Worm (Caenorhabditis elegans) whole organism, mixed stage, embryonic: Measurements from ENCODE around the gene C45G9.10.
A peak's percentile ranks its signal among the peaks of the same experiment; 100 is the strongest.
"Not testable (repeated sequence)": the region's sequence is repeated elsewhere in the genome, so short reads cannot be mapped to it uniquely, and the experiment has no call there.

ENCODE experiments used
- M03D4.4 ChIP-seq: sonication (generic microtip); optimal IDR thresholded peaks from 2 replicates; lab custom pipeline; 2017; ENCODE audit warnings: mild to moderate bottlenecking, missing genetic modification characterization, missing compliant biosample characterization
- bed-3 ChIP-seq: fragments of 200-800 bp; sonication (Bioruptor generic); optimal IDR thresholded peaks from 3 replicates; lab custom pipeline; 2018; ENCODE audit warnings: mild to moderate bottlenecking, missing genetic modification characterization, moderate library complexity, missing compliant biosample characterization
- ceh-39 ChIP-seq: fragments of 150-350 bp; optimal IDR thresholded peaks from 2 replicates; lab custom pipeline; 2014; ENCODE audit warnings: missing biosample characterization, missing genetic modification characterization
- ceh-83 ChIP-seq: fragments of 200-800 bp; sonication (Bioruptor generic); optimal IDR thresholded peaks from 2 replicates; lab custom pipeline; 2018; ENCODE audit warnings: mild to moderate bottlenecking, missing genetic modification characterization, missing compliant biosample characterization
- ces-1 ChIP-seq: fragments of 150-350 bp; optimal IDR thresholded peaks from 2 replicates; lab custom pipeline; 2014; ENCODE audit warnings: missing biosample characterization, missing genetic modification reagents, missing genetic modification characterization
- drap-1 ChIP-seq: fragments of 200-800 bp; sonication (Bioruptor generic); optimal IDR thresholded peaks from 3 replicates; lab custom pipeline; 2018; ENCODE audit warnings: mild to moderate bottlenecking, missing genetic modification characterization, missing compliant biosample characterization
- elt-1 ChIP-seq: sonication (generic microtip); optimal IDR thresholded peaks from 2 replicates; lab custom pipeline; 2017; ENCODE audit warnings: missing genetic modification characterization, mild to moderate bottlenecking, missing compliant biosample characterization, antibody characterized with exemption, moderate library complexity, borderline replicate concordance; ENCODE audit not compliant: insufficient read depth
- elt-3 ChIP-seq: fragments of 150-350 bp; optimal IDR thresholded peaks from 2 replicates; lab custom pipeline; 2014; ENCODE audit warnings: missing biosample characterization, missing genetic modification characterization
- flh-1 ChIP-seq: fragments of 200-800 bp; sonication (Bioruptor generic); optimal IDR thresholded peaks from 2 replicates; lab custom pipeline; 2018; ENCODE audit warnings: mild to moderate bottlenecking, missing genetic modification characterization, moderate library complexity, missing compliant biosample characterization
- ham-2 ChIP-seq: fragments of 200-800 bp; sonication (Bioruptor generic); optimal IDR thresholded peaks from 2 replicates; lab custom pipeline; 2018; ENCODE audit warnings: mild to moderate bottlenecking, missing genetic modification characterization, missing compliant biosample characterization
- hlh-1 ChIP-seq: fragments of 150-350 bp; optimal IDR thresholded peaks from 2 replicates; lab custom pipeline; 2014; ENCODE audit warnings: missing biosample characterization, missing genetic modification reagents, missing genetic modification characterization
- lin-13 ChIP-seq: fragments of 150-350 bp; optimal IDR thresholded peaks from 2 replicates; lab custom pipeline; 2014; ENCODE audit warnings: missing biosample characterization, missing genetic modification characterization
- lin-32 ChIP-seq: fragments of 200-800 bp; sonication (Bioruptor generic); optimal IDR thresholded peaks from 2 replicates; lab custom pipeline; 2018; ENCODE audit warnings: mild to moderate bottlenecking, missing genetic modification characterization, missing compliant biosample characterization
- lsy-2 ChIP-seq: fragments of 150-350 bp; optimal IDR thresholded peaks from 2 replicates; lab custom pipeline; 2014; ENCODE audit warnings: missing biosample characterization, missing genetic modification characterization
- mep-1 ChIP-seq: fragments of 150-350 bp; optimal IDR thresholded peaks from 2 replicates; lab custom pipeline; 2017; ENCODE audit warnings: missing biosample characterization, missing genetic modification reagents, missing genetic modification characterization, inconsistent platforms
- nhr-12 ChIP-seq: fragments of 150-350 bp; optimal IDR thresholded peaks from 2 replicates; lab custom pipeline; 2014; ENCODE audit warnings: missing biosample characterization, missing genetic modification characterization
- nhr-237 ChIP-seq: fragments of 150-350 bp; optimal IDR thresholded peaks from 2 replicates; lab custom pipeline; 2014; ENCODE audit warnings: missing biosample characterization, missing genetic modification characterization
- nhr-76 ChIP-seq: sonication (generic microtip); optimal IDR thresholded peaks from 2 replicates; lab custom pipeline; 2017; ENCODE audit warnings: missing biosample characterization, missing genetic modification characterization
- pha-4 ChIP-seq: fragments of 150-350 bp; optimal IDR thresholded peaks from 2 replicates; lab custom pipeline; 2018; ENCODE audit warnings: missing biosample characterization, missing genetic modification reagents, missing genetic modification characterization
- sptf-1 ChIP-seq: sonication (generic microtip); optimal IDR thresholded peaks from 2 replicates; lab custom pipeline; 2017; ENCODE audit warnings: mild to moderate bottlenecking, missing genetic modification characterization, moderate library complexity, missing compliant biosample characterization
- tbx-8 ChIP-seq: fragments of 200-800 bp; sonication (Bioruptor generic); optimal IDR thresholded peaks from 2 replicates; lab custom pipeline; 2018; ENCODE audit warnings: mild to moderate bottlenecking, missing genetic modification characterization, moderate library complexity, missing compliant biosample characterization
- unc-120 ChIP-seq: sonication (generic microtip); optimal IDR thresholded peaks from 2 replicates; lab custom pipeline; 2017; ENCODE audit warnings: missing genetic modification characterization, missing compliant biosample characterization; ENCODE audit not compliant: poor library complexity, severe bottlenecking
- unc-39 ChIP-seq: fragments of 150-350 bp; optimal IDR thresholded peaks from 2 replicates; lab custom pipeline; 2014; ENCODE audit warnings: missing biosample characterization, missing genetic modification characterization
- unc-62 ChIP-seq: fragments of 150-350 bp; optimal IDR thresholded peaks from 2 replicates; lab custom pipeline; 2014; ENCODE audit warnings: missing biosample characterization, missing genetic modification reagents, missing genetic modification characterization
- zip-8 ChIP-seq: fragments of 150-350 bp; optimal IDR thresholded peaks from 2 replicates; lab custom pipeline; 2014; ENCODE audit warnings: missing biosample characterization, missing genetic modification characterization
- ztf-11 ChIP-seq: fragments of 150-350 bp; optimal IDR thresholded peaks from 2 replicates; lab custom pipeline; 2014; ENCODE audit warnings: missing biosample characterization, missing genetic modification characterization

C45G9.10 gene

DNA sequence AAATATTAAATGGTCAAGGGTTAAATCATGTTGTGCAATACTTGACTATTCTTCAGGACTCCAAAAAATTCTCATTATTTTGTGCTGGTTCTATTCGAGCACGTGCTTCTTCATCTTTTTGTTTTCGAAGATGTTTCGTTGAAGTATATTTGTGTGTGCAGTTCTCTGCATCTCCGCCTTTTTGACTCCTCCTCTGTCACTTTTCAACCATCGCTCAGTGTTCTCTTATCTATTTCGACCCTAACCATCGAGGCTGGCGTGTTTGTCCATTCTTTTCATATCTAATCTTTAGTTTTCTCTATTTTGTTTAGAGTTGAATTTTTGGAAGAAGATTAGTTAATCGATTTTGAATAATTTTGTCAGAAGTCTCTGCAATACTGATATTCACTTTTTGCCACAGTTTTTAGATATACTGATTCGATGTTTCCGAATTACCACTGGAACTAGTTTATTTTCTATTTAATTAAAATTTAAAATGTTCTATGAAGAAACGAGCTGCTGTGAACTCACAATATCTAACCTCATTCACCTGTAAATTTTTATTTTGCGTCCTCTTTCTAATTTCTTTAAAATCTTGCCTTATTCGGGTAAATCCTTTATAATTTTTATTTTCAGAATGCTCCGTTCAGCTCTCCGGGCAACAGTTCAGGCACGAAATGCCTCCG is 15.6 kb upstream of the C45G9.10 start, which contains the start of gene alh-1:
alh-1 (plus strand) TSS at position 615 of the 665 bp plus-strand sequence.
- TF ChIP-seq flh-1 (GFP tag; lab: Kevin White, UChicago) (no peak), unc-62 (no peak), unc-39 (tag; lab: Kevin White, UChicago) (no peak)

DNA sequence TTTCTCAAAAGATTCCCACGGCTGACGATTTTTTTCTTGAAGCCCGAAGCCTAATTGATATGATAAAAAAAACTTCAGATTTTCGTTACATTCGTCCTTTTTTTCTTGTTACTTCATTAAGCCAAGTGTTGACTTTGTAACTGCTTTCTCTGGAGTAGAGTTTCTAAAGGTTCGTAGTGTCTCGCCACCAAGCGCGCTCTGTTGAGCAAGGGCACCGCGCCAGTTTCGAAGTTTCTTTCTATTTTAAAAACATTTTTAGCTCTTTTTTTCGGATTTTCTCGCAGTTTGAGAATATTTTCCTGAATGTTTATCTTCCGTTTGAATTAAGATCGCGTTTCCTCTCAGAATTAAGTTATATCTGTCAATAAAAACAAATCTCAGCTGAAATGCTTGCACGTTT is 14.9 kb upstream of the C45G9.10 start:
- TF ChIP-seq ham-2 (GFP tag; lab: Kevin White, UChicago), result no peak
- TF ChIP-seq nhr-237 (tag; lab: Kevin White, UChicago), result no peak
- TF ChIP-seq tbx-8 (GFP tag; lab: Kevin White, UChicago), result no peak
- no peak for TF ChIP-seq hlh-1
- TF ChIP-seq unc-120 (tag; lab: Kevin White, UChicago), result no peak

DNA sequence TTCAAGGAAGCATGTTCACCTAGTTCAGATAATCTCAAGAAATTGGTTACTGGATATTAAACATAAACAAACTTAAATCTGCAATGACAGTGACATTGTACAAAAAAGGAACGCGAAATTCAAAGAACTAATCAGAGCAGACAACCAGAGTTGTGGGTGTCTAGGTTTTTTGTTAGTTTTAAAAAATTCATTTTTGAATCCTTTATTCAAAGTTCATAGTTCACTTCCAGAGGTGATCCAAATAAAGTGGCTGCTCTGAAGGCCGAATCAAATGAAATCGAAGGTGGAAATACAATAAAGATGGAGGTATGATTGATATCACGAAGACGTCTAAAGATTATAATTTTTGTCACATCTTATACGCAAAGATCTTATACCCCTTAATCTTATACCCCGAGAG is 12.7 kb upstream of the C45G9.10 start, which contains the start of gene ttbk-6:
ttbk-6 (plus strand) TSS at position 301 of the 400 bp plus-strand sequence.
- TF ChIP-seq ztf-11 (no peak), M03D4.4 (tag; lab: Kevin White, UChicago) (no peak), elt-3 (tag; lab: Kevin White, UChicago) (no peak), elt-1 (tag; lab: Kevin White, UChicago) (no peak), ham-2 (GFP tag; lab: Kevin White, UChicago) (no peak), lin-13 (tag; lab: Kevin White, UChicago) (no peak), unc-62 (no peak), ceh-39 (tag; lab: Kevin White, UChicago) (no peak), bed-3 (GFP tag; lab: Kevin White, UChicago) (no peak), flh-1 (GFP tag; lab: Kevin White, UChicago) (no peak), nhr-12 (tag; lab: Kevin White, UChicago) (no peak), lin-32 (GFP tag; lab: Kevin White, UChicago) (no peak), lsy-2 (tag; lab: Kevin White, UChicago) (no peak), sptf-1 (tag; lab: Kevin White, UChicago) (no peak), nhr-76 (tag; lab: Kevin White, UChicago) (no peak), hlh-1 (no peak)

DNA sequence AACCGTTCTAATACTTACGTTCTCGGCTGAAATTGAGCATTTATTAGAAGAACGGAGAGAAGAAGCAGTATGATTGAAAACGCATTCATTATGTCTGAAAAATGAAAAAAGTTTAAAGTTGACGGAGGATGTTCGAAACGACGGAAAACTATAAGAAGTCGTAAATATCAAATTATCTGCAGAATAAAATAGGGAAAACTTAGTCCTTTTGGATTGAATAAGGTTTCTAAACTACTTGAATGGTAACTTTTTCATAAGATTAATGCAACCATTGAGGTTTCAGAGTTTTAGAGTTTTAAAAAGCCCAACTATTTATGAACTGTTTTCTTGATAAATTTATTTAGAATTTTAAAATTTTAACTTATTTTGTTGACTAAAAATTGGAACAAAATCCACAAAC is 9.8 kb upstream of the C45G9.10 start, which contains the start of gene C45G9.12:
C45G9.12 (minus strand) TSS at position 101 of the 400 bp plus-strand sequence.
- TF ChIP-seq drap-1 (GFP tag; lab: Kevin White, UChicago) (no peak), mep-1 (tag; lab: Kevin White, UChicago) (no peak), elt-1 (tag; lab: Kevin White, UChicago) (no peak), pha-4 (tag; lab: Kevin White, UChicago) (no peak)

DNA sequence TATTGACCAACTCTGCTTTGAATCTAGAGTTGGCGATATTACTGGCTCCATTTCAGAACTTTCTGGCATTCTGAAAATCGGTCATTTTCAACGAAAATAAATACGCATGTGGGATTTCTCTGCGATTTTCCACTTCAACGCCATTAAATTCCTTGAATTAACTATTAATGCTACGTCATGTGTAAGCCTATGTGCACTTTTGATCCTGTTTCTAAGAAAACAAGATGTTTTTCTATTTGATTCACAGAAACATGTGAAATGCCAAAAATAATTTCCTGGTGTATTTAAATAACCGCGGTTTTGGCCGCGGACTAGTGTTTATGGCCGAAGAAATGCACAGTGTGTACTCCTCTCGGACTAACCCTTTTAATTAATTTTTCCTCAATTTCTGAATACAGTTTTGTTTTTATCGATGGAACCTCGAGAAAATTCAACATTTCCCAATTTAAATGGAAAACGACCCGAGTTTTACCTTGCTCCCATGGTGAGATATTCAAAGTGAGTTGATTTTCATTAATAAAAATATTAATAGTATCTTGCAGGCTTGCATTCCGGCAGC is 7.1 kb upstream of the C45G9.10 start, which contains the start of the genes C45G9.11 and C45G9.2:
C45G9.11 (minus strand) TSS at position 51 of the 559 bp plus-strand sequence.
C45G9.2 (plus strand) TSS at position 392 of the 559 bp plus-strand sequence.
- TF ChIP-seq ces-1, result peak; percentile 82
- peak; percentile 59 for TF ChIP-seq mep-1 (tag; lab: Kevin White, UChicago)
- TF ChIP-seq bed-3 (GFP tag; lab: Kevin White, UChicago), result no peak
- peak; percentile 16 for TF ChIP-seq hlh-1
- peak; percentile 36 for TF ChIP-seq ceh-83 (GFP tag; lab: Kevin White, UChicago)
- TF ChIP-seq lin-32 (GFP tag; lab: Kevin White, UChicago), result peak; percentile 39
- TF ChIP-seq zip-8 (tag; lab: Kevin White, UChicago), result no peak
- TF ChIP-seq nhr-12 (tag; lab: Kevin White, UChicago), result no peak
- TF ChIP-seq, all 35 proteins: peak for 5

DNA sequence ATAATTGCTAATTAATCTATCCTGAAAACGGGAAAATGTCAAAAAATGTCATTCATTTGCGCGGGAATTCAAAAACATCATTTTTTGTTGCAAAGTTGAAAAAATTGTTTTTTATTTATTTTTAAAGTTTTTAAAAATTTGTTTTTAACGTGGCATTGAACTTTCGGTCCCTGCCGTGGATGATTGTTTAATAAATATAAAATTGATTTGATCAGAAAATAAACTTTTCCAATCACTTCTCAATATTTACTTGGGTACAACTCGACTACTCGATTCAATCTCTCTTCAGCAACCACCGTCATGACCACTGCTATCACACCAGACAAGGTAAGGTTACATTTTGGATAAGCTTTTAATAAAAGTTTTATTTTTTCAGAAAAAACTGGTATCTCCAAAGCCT is 708 bp upstream of the C45G9.10 start, which contains the start of gene C45G9.4:
C45G9.4 (plus strand) TSS at position 301 of the 400 bp plus-strand sequence.
- TF ChIP-seq ztf-11; ces-1; lsy-2 (tag; lab: Kevin White, UChicago): not testable (repeated sequence)
